Fruit fly (Drosophila melanogaster) whole organism, embryonic: Measurements from ENCODE around the gene CG9166.
A peak's percentile ranks its signal among the peaks of the same experiment; 100 is the strongest.

Source experiments
- CG1024 ChIP-seq: fragments of 200-800 bp; sonication (Bioruptor generic); IDR thresholded peaks from 2 replicates; pipeline ENCODE4 v1.3.6; 2022; ENCODE audit warnings: missing biosample characterization, missing genetic modification characterization
- CG10654 ChIP-seq: fragments of 200-800 bp; sonication (Bioruptor generic); optimal IDR thresholded peaks from 2 replicates; lab custom pipeline; 2016; ENCODE audit warnings: missing biosample characterization, missing genetic modification characterization
- CG11695 ChIP-seq: fragments of 200-800 bp; sonication (Bioruptor generic); IDR thresholded peaks from 3 replicates; pipeline ENCODE4 v1.3.6; 2022; ENCODE audit warnings: missing biosample characterization, missing genetic modification characterization
- CG13287 ChIP-seq: fragments of 200-800 bp; sonication (Bioruptor generic); IDR thresholded peaks from 2 replicates; pipeline ENCODE4 v1.3.6; 2022; ENCODE audit warnings: missing biosample characterization, missing genetic modification characterization; ENCODE audit not compliant: partially characterized antibody
- CG16815 ChIP-seq: fragments of 200-800 bp; sonication (Bioruptor generic); optimal IDR thresholded peaks from 3 replicates; lab custom pipeline; 2017; ENCODE audit warnings: missing biosample characterization, mild to moderate bottlenecking, missing genetic modification characterization
- CG17361 ChIP-seq: fragments of 200-800 bp; sonication (Bioruptor generic); IDR thresholded peaks from 3 replicates; pipeline ENCODE4 v1.3.6; 2022; ENCODE audit warnings: missing biosample characterization, missing genetic modification characterization
- CG18476 ChIP-seq: fragments of 200-800 bp; sonication (Bioruptor generic); optimal IDR thresholded peaks from 2 replicates; lab custom pipeline; 2016; ENCODE audit warnings: missing biosample characterization, mild to moderate bottlenecking, missing genetic modification characterization
- CG2116 ChIP-seq: fragments of 200-800 bp; sonication (Bioruptor generic); optimal IDR thresholded peaks from 3 replicates; lab custom pipeline; 2018; ENCODE audit warnings: missing biosample characterization, mild to moderate bottlenecking, missing genetic modification characterization
- CG2120 ChIP-seq: fragments of 200-800 bp; sonication (Bioruptor generic); optimal IDR thresholded peaks from 3 replicates; lab custom pipeline; 2016; ENCODE audit warnings: missing biosample characterization, missing genetic modification characterization
- CG30403 ChIP-seq: fragments of 200-800 bp; sonication (Bioruptor generic); optimal IDR thresholded peaks from 3 replicates; lab custom pipeline; 2016; ENCODE audit warnings: missing biosample characterization, missing genetic modification characterization
- CG3407 ChIP-seq: fragments of 200-800 bp; sonication (Bioruptor generic); optimal IDR thresholded peaks from 2 replicates; lab custom pipeline; 2018; ENCODE audit warnings: missing biosample characterization, mild to moderate bottlenecking, missing genetic modification characterization
- CG34376 ChIP-seq: fragments of 200-800 bp; sonication (Bioruptor generic); optimal IDR thresholded peaks from 2 replicates; lab custom pipeline; 2018; ENCODE audit warnings: missing biosample characterization, mild to moderate bottlenecking, missing genetic modification characterization
- CG3847 ChIP-seq: fragments of 200-800 bp; sonication (Bioruptor generic); IDR thresholded peaks from 2 replicates; pipeline ENCODE4 v1.3.6; 2022; ENCODE audit warnings: missing biosample characterization, missing genetic modification characterization
- CG42726 ChIP-seq: fragments of 200-800 bp; sonication (Bioruptor generic); IDR thresholded peaks from 2 replicates; pipeline ENCODE4 v1.3.6; 2022; ENCODE audit warnings: missing biosample characterization, missing genetic modification characterization; ENCODE audit not compliant: partially characterized antibody
- CG4730 ChIP-seq: fragments of 200-800 bp; sonication (Bioruptor generic); IDR thresholded peaks from 2 replicates; pipeline ENCODE4 v1.3.6; 2022; ENCODE audit warnings: missing biosample characterization, missing genetic modification characterization
- CG6854 ChIP-seq: fragments of 200-800 bp; sonication (Bioruptor generic); optimal IDR thresholded peaks from 3 replicates; lab custom pipeline; 2017; ENCODE audit warnings: missing biosample characterization, mild to moderate bottlenecking, missing genetic modification characterization
- CG8478 ChIP-seq: fragments of >200 bp; optimal IDR thresholded peaks from 2 replicates; lab custom pipeline; 2018
- Dfd ChIP-seq, 2 experiments: fragments of >200 bp; optimal IDR thresholded peaks; 2 replicates each; lab custom pipeline; 2017; ENCODE audit warnings: missing biosample characterization in 2 of 2, missing genetic modification characterization in 2 of 2
- Dip3 ChIP-seq: fragments of 200-800 bp; sonication (Bioruptor generic); optimal IDR thresholded peaks from 3 replicates; lab custom pipeline; 2016; ENCODE audit warnings: missing biosample characterization, missing genetic modification characterization
- Doc2 ChIP-seq: fragments of 200-800 bp; sonication (Bioruptor generic); IDR thresholded peaks from 2 replicates; pipeline ENCODE4 v1.3.6; 2022; ENCODE audit warnings: missing biosample characterization, missing genetic modification characterization
- E2f2 ChIP-seq: fragments of 200-800 bp; sonication (Bioruptor generic); IDR thresholded peaks from 2 replicates; pipeline ENCODE4 v1.3.6; 2022; ENCODE audit warnings: missing biosample characterization, missing genetic modification characterization
- Eip74EF ChIP-seq, 2 experiments: fragments of 200-800 bp in 1 of 2; fragments of >200 bp in 1 of 2; sonication (Bioruptor generic) in 1 of 2; optimal IDR thresholded peaks; 2 replicates each; lab custom pipeline; 2017 to 2019; ENCODE audit warnings: missing biosample characterization in 2 of 2, missing genetic modification characterization in 2 of 2, mild to moderate bottlenecking in 1 of 2, moderate library complexity in 1 of 2
- HmgZ ChIP-seq: fragments of 200-800 bp; sonication (Bioruptor generic); optimal IDR thresholded peaks from 2 replicates; lab custom pipeline; 2018; ENCODE audit warnings: missing biosample characterization, mild to moderate bottlenecking, missing genetic modification characterization
- Hr39 ChIP-seq: fragments of >200 bp; optimal IDR thresholded peaks from 2 replicates; lab custom pipeline; 2017
- Hsf ChIP-seq: fragments of 200-800 bp; sonication (Bioruptor generic); optimal IDR thresholded peaks from 3 replicates; lab custom pipeline; 2016; ENCODE audit warnings: missing biosample characterization, missing genetic modification characterization
- MBD-R2 ChIP-seq: fragments of 200-800 bp; sonication (Bioruptor generic); IDR thresholded peaks from 2 replicates; pipeline ENCODE4 v1.3.6; 2022; ENCODE audit warnings: missing biosample characterization, missing genetic modification characterization
- Med ChIP-seq: fragments of 200-800 bp; sonication (Bioruptor generic); peaks from one replicate; lab custom pipeline; 2016; ENCODE audit warnings: missing biosample characterization, missing genetic modification characterization, mild to moderate bottlenecking, inconsistent platforms, moderate library complexity
- Nf-YC ChIP-seq: fragments of 200-800 bp; optimal IDR thresholded peaks from 3 replicates; lab custom pipeline; 2019; ENCODE audit warnings: missing biosample characterization, mild to moderate bottlenecking, missing genetic modification characterization, moderate library complexity
- Spps ChIP-seq: fragments of 200-800 bp; sonication (Bioruptor generic); optimal IDR thresholded peaks from 2 replicates; lab custom pipeline; 2018; ENCODE audit warnings: missing biosample characterization, mild to moderate bottlenecking, missing genetic modification characterization
- Sry-β ChIP-seq: fragments of 200-800 bp; sonication (Bioruptor generic); optimal IDR thresholded peaks from 2 replicates; lab custom pipeline; 2018; ENCODE audit warnings: missing biosample characterization, mild to moderate bottlenecking, missing genetic modification characterization, moderate library complexity
- YL-1 ChIP-seq: fragments of 200-800 bp; sonication (Bioruptor generic); optimal IDR thresholded peaks from 3 replicates; lab custom pipeline; 2017; ENCODE audit warnings: missing biosample characterization, mild to moderate bottlenecking, missing genetic modification characterization
- ap ChIP-seq: fragments of 200-800 bp; sonication (Bioruptor generic); IDR thresholded peaks from 2 replicates; pipeline ENCODE4 v1.3.6; 2022; ENCODE audit warnings: missing biosample characterization, missing genetic modification characterization
- az2 ChIP-seq: fragments of 200-800 bp; sonication (Bioruptor generic); optimal IDR thresholded peaks from 3 replicates; lab custom pipeline; 2016; ENCODE audit warnings: missing biosample characterization, missing genetic modification characterization
- chif ChIP-seq, 2 experiments: fragments of 200-800 bp; sonication (Bioruptor generic); optimal IDR thresholded peaks; 3 replicates each; lab custom pipeline; 2016; ENCODE audit warnings: missing biosample characterization in 2 of 2, missing genetic modification characterization in 2 of 2
- chinmo ChIP-seq: fragments of 200-800 bp; sonication (Bioruptor generic); IDR thresholded peaks from 4 replicates; pipeline ENCODE4 v1.3.6; 2022; ENCODE audit warnings: missing biosample characterization, missing genetic modification characterization; ENCODE audit not compliant: partially characterized antibody
- cwo ChIP-seq: fragments of 200-800 bp; sonication (Bioruptor generic); optimal IDR thresholded peaks from 3 replicates; lab custom pipeline; 2017; ENCODE audit warnings: missing biosample characterization, missing genetic modification characterization, mild to moderate bottlenecking, moderate library complexity, missing genetic modification reagents
- disco-r ChIP-seq: fragments of 200-800 bp; sonication (Bioruptor generic); optimal IDR thresholded peaks from 2 replicates; lab custom pipeline; 2016; ENCODE audit warnings: missing biosample characterization, missing genetic modification characterization
- dm ChIP-seq: fragments of 200-800 bp; sonication (Bioruptor generic); optimal IDR thresholded peaks from 3 replicates; lab custom pipeline; 2016; ENCODE audit warnings: missing biosample characterization, missing genetic modification characterization
- en ChIP-seq: fragments of 200-800 bp; sonication (Bioruptor generic); optimal IDR thresholded peaks from 2 replicates; lab custom pipeline; 2016; ENCODE audit warnings: missing biosample characterization, missing genetic modification characterization
- gcm2 ChIP-seq: fragments of 200-800 bp; sonication (Bioruptor generic); optimal IDR thresholded peaks from 2 replicates; lab custom pipeline; 2016; ENCODE audit warnings: missing biosample characterization, missing genetic modification characterization
- gsb ChIP-seq: fragments of 200-800 bp; sonication (Bioruptor generic); IDR thresholded peaks from 2 replicates; pipeline ENCODE4 v1.3.6; 2022; ENCODE audit warnings: missing biosample characterization, missing genetic modification characterization
- her ChIP-seq: fragments of 200-800 bp; sonication (Bioruptor generic); optimal IDR thresholded peaks from 2 replicates; lab custom pipeline; 2016; ENCODE audit warnings: missing biosample characterization, missing genetic modification characterization
- nau ChIP-seq: fragments of 200-800 bp; sonication (Bioruptor generic); optimal IDR thresholded peaks from 3 replicates; lab custom pipeline; 2017; ENCODE audit warnings: missing biosample characterization, mild to moderate bottlenecking, missing genetic modification characterization, missing genetic modification reagents
- odd ChIP-seq: fragments of 200-800 bp; sonication (Bioruptor generic); optimal IDR thresholded peaks from 2 replicates; lab custom pipeline; 2017; ENCODE audit warnings: missing biosample characterization, mild to moderate bottlenecking, missing genetic modification characterization
- otp ChIP-seq: fragments of 200-800 bp; sonication (Bioruptor generic); IDR thresholded peaks from 3 replicates; pipeline ENCODE4, ENCODE4 v1.3.6; 2022; ENCODE audit warnings: missing biosample characterization, missing genetic modification characterization
- sd ChIP-seq: fragments of 200-800 bp; sonication (Bioruptor generic); optimal IDR thresholded peaks from 3 replicates; lab custom pipeline; 2018; ENCODE audit warnings: missing biosample characterization, mild to moderate bottlenecking, missing genetic modification characterization, moderate library complexity
- sim ChIP-seq: fragments of 200-800 bp; sonication (Bioruptor generic); IDR thresholded peaks from 2 replicates; pipeline ENCODE4 v1.3.6; 2022; ENCODE audit warnings: missing biosample characterization, missing genetic modification characterization
- sna ChIP-seq: fragments of 200-800 bp; sonication (Bioruptor generic); IDR thresholded peaks from 2 replicates; pipeline ENCODE4 v1.3.6; 2022; ENCODE audit warnings: missing biosample characterization, missing genetic modification characterization; ENCODE audit not compliant: partially characterized antibody
- sqz ChIP-seq: fragments of 200-800 bp; sonication (Bioruptor generic); optimal IDR thresholded peaks from 3 replicates; lab custom pipeline; 2018; ENCODE audit warnings: missing biosample characterization, mild to moderate bottlenecking, missing genetic modification characterization
- tx ChIP-seq: fragments of 200-800 bp; sonication (Bioruptor generic); optimal IDR thresholded peaks from 2 replicates; lab custom pipeline; 2016; ENCODE audit warnings: missing biosample characterization, missing genetic modification characterization
- wor ChIP-seq: fragments of 200-800 bp; sonication (Bioruptor generic); IDR thresholded peaks from 2 replicates; pipeline ENCODE4 v1.3.6; 2022; ENCODE audit warnings: missing biosample characterization, missing genetic modification characterization
- z ChIP-seq: fragments of 200-800 bp; sonication (Bioruptor generic); IDR thresholded peaks from 3 replicates; pipeline ENCODE4 v1.3.6; 2022; ENCODE audit warnings: missing biosample characterization, missing genetic modification characterization

Gene CG9166

DNA sequence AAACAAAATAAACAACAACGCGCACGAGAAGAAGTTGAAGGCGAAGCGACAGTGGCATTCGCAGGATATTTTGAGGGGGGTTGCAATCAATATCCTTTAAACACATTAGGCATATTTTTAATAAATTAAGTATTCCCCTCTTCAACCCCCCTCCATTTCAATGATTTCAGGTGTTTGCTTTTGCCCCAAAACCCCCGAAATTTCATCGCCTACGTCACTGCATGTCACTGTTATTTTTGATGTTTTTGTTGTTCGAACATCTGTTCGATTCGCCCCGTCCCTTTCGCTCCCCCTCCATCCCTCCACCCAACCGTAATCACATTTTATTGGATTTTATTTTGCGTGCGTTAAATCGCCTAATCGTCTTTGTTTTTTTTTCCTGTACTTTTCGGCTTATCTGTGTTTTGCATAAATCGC lies 17.3 kb downstream of the CG9166 start (continued):
- TF ChIP-seq chif (GFP tag; optimal IDR thresholded peaks at IDR 0.05; lab: Kevin White, UChicago), result peak; percentile 74 to 85
- TF ChIP-seq YL-1, result no peak
- TF ChIP-seq Eip74EF (GFP tag; optimal IDR thresholded peaks at IDR 0.05; lab: Kevin White, UChicago), result peak in 1 of 2 experiments; percentile 25
- peak; percentile 94 for TF ChIP-seq chinmo (GFP tag; lab: Robert Waterston, UW)
- peak; percentile 82 for TF ChIP-seq CG2120 (GFP tag; lab: Kevin White, UChicago)
- TF ChIP-seq en (GFP tag; lab: Kevin White, UChicago), result peak; percentile 13
- TF ChIP-seq CG11695 (GFP tag; lab: Robert Waterston, UW), result peak; percentile 85
- peak; percentile 19 for TF ChIP-seq CG18476
- peak; percentile 82 for TF ChIP-seq CG3847 (GFP tag; lab: Robert Waterston, UW)
- TF ChIP-seq CG42726 (GFP tag; lab: Robert Waterston, UW), result no peak
- no peak; the same call in 1 of the 2 replicates for TF ChIP-seq CG13287 (GFP tag; lab: Robert Waterston, UW)
- TF ChIP-seq Med (GFP tag; lab: Kevin White, UChicago), result peak; percentile 98
- TF ChIP-seq Spps (tag; lab: Kevin White, UChicago), result peak; percentile 16
- TF ChIP-seq z (GFP tag; lab: Robert Waterston, UW), result peak; percentile 75
- no peak for TF ChIP-seq gcm2 (GFP tag; lab: Kevin White, UChicago)
- TF ChIP-seq CG6854, result no peak
- TF ChIP-seq Doc2 (GFP tag; lab: Robert Waterston, UW), result no peak; the same call in 1 of the 2 replicates
- peak; percentile 39 for TF ChIP-seq CG3407
- TF ChIP-seq wor (GFP tag; lab: Robert Waterston, UW), result peak; percentile 49
- TF ChIP-seq dm (GFP tag; lab: Kevin White, UChicago), result peak; percentile 49
- TF ChIP-seq Nf-YC, result peak; percentile 18
- peak; percentile 75 for TF ChIP-seq az2
- TF ChIP-seq Sry-β (GFP tag; lab: Kevin White, UChicago), result no peak
- peak; percentile 80 for TF ChIP-seq cwo (GFP tag; lab: Kevin White, UChicago)
- peak; percentile 83 for TF ChIP-seq CG17361 (GFP tag; lab: Robert Waterston, UW)
- no peak for TF ChIP-seq CG8478 (lab: Kevin White, UChicago)
- TF ChIP-seq nau, result peak; percentile 22
- no peak for TF ChIP-seq sna (GFP tag; lab: Robert Waterston, UW)
- peak; percentile 24 for TF ChIP-seq odd (GFP tag; lab: Kevin White, UChicago)
- TF ChIP-seq MBD-R2 (GFP tag; lab: Robert Waterston, UW), result peak; percentile 59; the same call in 1 of the 2 replicates
- peak; percentile 24 for TF ChIP-seq sqz
- TF ChIP-seq E2f2, result peak; percentile 57
- TF ChIP-seq Hr39 (lab: Kevin White, UChicago), result no peak
- TF ChIP-seq CG4730 (GFP tag; lab: Robert Waterston, UW), result peak; percentile 77
- peak; percentile 47 for TF ChIP-seq her (GFP tag; lab: Kevin White, UChicago)
- TF ChIP-seq CG34376 (GFP tag; lab: Kevin White, UChicago), result peak; percentile 4
- peak; percentile 49 for TF ChIP-seq sd (tag; lab: Kevin White, UChicago)
- peak; percentile 81 for TF ChIP-seq sim (GFP tag; lab: Robert Waterston, UW)
- peak; percentile 61; the same call in 1 of the 2 replicates for TF ChIP-seq CG1024
- peak; percentile 63 for TF ChIP-seq HmgZ
- TF ChIP-seq CG10654 (GFP tag; lab: Kevin White, UChicago), result peak; percentile 43
- TF ChIP-seq CG16815, result peak; percentile 83
- TF ChIP-seq Hsf (GFP tag; lab: Kevin White, UChicago), result peak; percentile 80
- peak; percentile 80 for TF ChIP-seq CG30403 (GFP tag; lab: Kevin White, UChicago)
- TF ChIP-seq disco-r, result peak; percentile 60
- TF ChIP-seq tx (GFP tag; lab: Kevin White, UChicago), result peak; percentile 61
- TF ChIP-seq gsb (GFP tag; lab: Robert Waterston, UW), result peak; percentile 84
- TF ChIP-seq Dfd (GFP tag; optimal IDR thresholded peaks at IDR 0.05; lab: Kevin White, UChicago), result no peak
- peak; percentile 17 for TF ChIP-seq CG2116 (GFP tag; lab: Kevin White, UChicago)
- TF ChIP-seq otp, result peak; percentile 92
- TF ChIP-seq Dip3, result peak; percentile 59
- TF ChIP-seq ap, result peak; percentile 75
